Worm (Caenorhabditis elegans): ENCODE data around the gene skr-15.

ce11 chrII:3827801-3828200, 3.8 kb downstream of the skr-15 start, which contains the start of gene F54D10.8:
- TF ChIP-seq lin-54 (GFP tag; optimal IDR thresholded peaks at IDR 0.05), result no peak
- TF ChIP-seq pha-4 (tag; optimal IDR thresholded peaks at IDR 0.05), result no peak
- TF ChIP-seq C06A6.2 (GFP tag; conservative IDR thresholded peaks at IDR 0.05), result no peak
- TF ChIP-seq nhr-179 (tag; optimal IDR thresholded peaks at IDR 0.05), result no peak
- no peak for TF ChIP-seq madf-8 (GFP tag; conservative IDR thresholded peaks at IDR 0.05)
